Worm (Caenorhabditis elegans): ENCODE data around the gene rps-30.

rps-30 gene

ce11 chrV:7728003-7728678, 48.2 kb upstream of the rps-30 start (continued):
- peak; percentile 85 for TF ChIP-seq nhr-77 (tag; optimal IDR thresholded peaks at IDR 0.05)

ce11 chrV:7728679-7729027, 47.7 kb upstream of the rps-30 start, which contains the start of gene Y97E10C.1:
Y97E10C.1 (plus strand) TSS chrV:7728879.
- TF ChIP-seq blmp-1 (tag; optimal IDR thresholded peaks at IDR 0.05), result peak; percentile 79
- no peak for TF ChIP-seq efl-1 (optimal IDR thresholded peaks at IDR 0.05)
- peak in 1 of 2 experiments; percentile 37 for TF ChIP-seq efl-1 (GFP tag; optimal IDR thresholded peaks at IDR 0.05 in 1 of 2)
- TF ChIP-seq unc-130 (tag; optimal IDR thresholded peaks at IDR 0.05), result no peak
- peak in 1 of 6 experiments; percentile 18 for TF ChIP-seq elt-3 (tag; optimal IDR thresholded peaks at IDR 0.05)
- TF ChIP-seq nhr-85 (tag), result peak; percentile 87
- TF ChIP-seq zip-4 (GFP tag; optimal IDR thresholded peaks at IDR 0.05), result no peak

- peak; percentile 79 for TF ChIP-seq snu-23 (GFP tag; optimal IDR thresholded peaks at IDR 0.05)
- TF ChIP-seq lin-35 (GFP tag; optimal IDR thresholded peaks at IDR 0.05), result peak; percentile 46 to 82
- peak; percentile 53 for TF ChIP-seq dsc-1 (tag; optimal IDR thresholded peaks at IDR 0.05)
- TF ChIP-seq efl-1 (optimal IDR thresholded peaks at IDR 0.05), result peak; percentile 38 to 52
- peak; percentile 47 to 93 for TF ChIP-seq efl-1 (GFP tag; optimal IDR thresholded peaks at IDR 0.05 in 1 of 2)
- TF ChIP-seq irx-1 (tag; optimal IDR thresholded peaks at IDR 0.05), result peak; percentile 14
- TF ChIP-seq nhr-90 (tag; optimal IDR thresholded peaks at IDR 0.05; ENCODE audit: poor library complexity), result peak; percentile 66
- TF ChIP-seq nhr-47 (tag; optimal IDR thresholded peaks at IDR 0.05), result peak; percentile 59
- TF ChIP-seq isw-1 (GFP tag; IDR thresholded peaks at IDR 0.05), result no peak
- peak in 2 of 6 experiments; percentile 2 to 48 for TF ChIP-seq elt-3 (tag; optimal IDR thresholded peaks at IDR 0.05)
- peak; percentile 49 for TF ChIP-seq nhr-19 (GFP tag; conservative IDR thresholded peaks at IDR 0.05)
- TF ChIP-seq rnt-1 (tag; optimal IDR thresholded peaks at IDR 0.05), result peak; percentile 19
- TF ChIP-seq hpl-2 (GFP tag; optimal IDR thresholded peaks at IDR 0.05), result peak; percentile 55
- peak; percentile 38; the same call in 1 of the 2 replicates for TF ChIP-seq ceh-88 (GFP tag; IDR thresholded peaks at IDR 0.05)
- peak; percentile 32 for TF ChIP-seq xbp-1 (tag; optimal IDR thresholded peaks at IDR 0.05)
- peak; percentile 42 for TF ChIP-seq lin-13 (GFP tag; optimal IDR thresholded peaks at IDR 0.05)
- peak; percentile 44 for TF ChIP-seq mep-1 (tag; optimal IDR thresholded peaks at IDR 0.05)
- peak; percentile 62 for TF ChIP-seq ama-1 (optimal IDR thresholded peaks at IDR 0.05)
- peak; percentile 45 for TF ChIP-seq fkh-8 (tag; optimal IDR thresholded peaks at IDR 0.05)
- TF ChIP-seq mdl-1 (tag; optimal IDR thresholded peaks at IDR 0.05), result peak in 1 of 2 experiments; percentile 45
- peak; percentile 71 for TF ChIP-seq nhr-71 (tag; optimal IDR thresholded peaks at IDR 0.05)
- peak in 2 of 3 experiments; percentile 28 to 30 for TF ChIP-seq ceh-82 (tag; optimal IDR thresholded peaks at IDR 0.05)
- TF ChIP-seq ztf-4 (tag; optimal IDR thresholded peaks at IDR 0.05), result peak; percentile 73
- TF ChIP-seq nhr-12 (tag; optimal IDR thresholded peaks at IDR 0.05), result no peak
- TF ChIP-seq dpl-1 (GFP tag; optimal IDR thresholded peaks at IDR 0.05), result peak; percentile 61 to 65 (median 64)
- peak; percentile 50 for TF ChIP-seq fos-1 (tag; optimal IDR thresholded peaks at IDR 0.05)
- no peak for TF ChIP-seq aly-2 (tag; optimal IDR thresholded peaks at IDR 0.05)
- no peak for TF ChIP-seq pqm-1 (tag; optimal IDR thresholded peaks at IDR 0.05)
- peak; percentile 32 for TF ChIP-seq tbx-2 (tag; optimal IDR thresholded peaks at IDR 0.05)
- TF ChIP-seq pag-3 (tag; optimal IDR thresholded peaks at IDR 0.05; ENCODE audit: borderline replicate concordance, insufficient read depth), result no peak
- peak; percentile 69 for TF ChIP-seq nhr-85 (tag)
- TF ChIP-seq swsn-7 (tag; optimal IDR thresholded peaks at IDR 0.05), result peak; percentile 56
- TF ChIP-seq jun-1 (tag; optimal IDR thresholded peaks at IDR 0.05), result no peak
- peak; percentile 13 for TF ChIP-seq unc-130 (tag; optimal IDR thresholded peaks at IDR 0.05)
- TF ChIP-seq C16A3.4 (tag; optimal IDR thresholded peaks at IDR 0.05), result peak; percentile 54
- TF ChIP-seq blmp-1 (tag; optimal IDR thresholded peaks at IDR 0.05), result peak; percentile 32
- TF ChIP-seq lsy-2 (tag; optimal IDR thresholded peaks at IDR 0.05), result peak; percentile 26 to 66
- TF ChIP-seq lir-3 (tag; optimal IDR thresholded peaks at IDR 0.05; ENCODE audit: poor library complexity), result peak; percentile 48
- peak; percentile 49 for TF ChIP-seq lin-14 (GFP tag; optimal IDR thresholded peaks at IDR 0.05)
- TF ChIP-seq fkh-10 (GFP tag; optimal IDR thresholded peaks at IDR 0.05), result no peak
- no peak for TF ChIP-seq C34B4.2 (tag; optimal IDR thresholded peaks at IDR 0.05)
- peak; percentile 21 for TF ChIP-seq unc-86 (tag; optimal IDR thresholded peaks at IDR 0.05)
- TF ChIP-seq egl-13 (tag; optimal IDR thresholded peaks at IDR 0.05), result no peak
- no peak for TF ChIP-seq sox-4 (tag; optimal IDR thresholded peaks at IDR 0.05)
- TF ChIP-seq nhr-77 (tag; optimal IDR thresholded peaks at IDR 0.05), result peak; percentile 42
- TF ChIP-seq ceh-90 (tag; optimal IDR thresholded peaks at IDR 0.05), result no peak
Measured at ce11 chrV:7730488-7730887, 45.9 kb upstream of the rps-30 start.

All from whole organism, L1 larva.